Fruit fly (Drosophila melanogaster) whole organism, embryonic: ENCODE measurements around the gene CG13392.

ENCODE experiments used
- Antp ChIP-seq: fragments of 200-800 bp; sonication (Bioruptor generic); optimal IDR thresholded peaks from 3 replicates; lab custom pipeline; 2016; ENCODE audit warnings: missing biosample characterization, missing genetic modification characterization
- B-H2 ChIP-seq: fragments of 200-800 bp; sonication (Bioruptor generic); optimal IDR thresholded peaks from 2 replicates; lab custom pipeline; 2018; ENCODE audit warnings: missing biosample characterization, mild to moderate bottlenecking, missing genetic modification characterization
- Bgb ChIP-seq: fragments of 200-800 bp; sonication (Bioruptor generic); IDR thresholded peaks from 2 replicates; pipeline ENCODE4 v1.3.6; 2022; ENCODE audit warnings: missing biosample characterization, missing genetic modification characterization; ENCODE audit not compliant: partially characterized antibody
- CG10274 ChIP-seq: fragments of 200-800 bp; sonication (Bioruptor generic); optimal IDR thresholded peaks from 3 replicates; lab custom pipeline; 2017; ENCODE audit warnings: missing biosample characterization, mild to moderate bottlenecking, missing genetic modification characterization
- CG12391 ChIP-seq: fragments of 200-800 bp; sonication (Bioruptor generic); optimal IDR thresholded peaks from 3 replicates; lab custom pipeline; 2018; ENCODE audit warnings: missing biosample characterization, mild to moderate bottlenecking, missing genetic modification characterization, moderate library complexity
- CG13624 ChIP-seq: fragments of 200-800 bp; sonication (Bioruptor generic); optimal IDR thresholded peaks from 2 replicates; lab custom pipeline; 2016; ENCODE audit warnings: missing biosample characterization, missing genetic modification characterization
- CG13894 ChIP-seq: fragments of 200-800 bp; sonication (Bioruptor generic); optimal IDR thresholded peaks from 3 replicates; lab custom pipeline; 2018; ENCODE audit warnings: missing biosample characterization, mild to moderate bottlenecking, missing genetic modification characterization, moderate library complexity
- CG15011 ChIP-seq: fragments of 200-800 bp; sonication (Bioruptor generic); optimal IDR thresholded peaks from 3 replicates; lab custom pipeline; 2018; ENCODE audit warnings: missing biosample characterization, mild to moderate bottlenecking, missing genetic modification characterization
- CG18011 ChIP-seq: fragments of 200-800 bp; sonication (Bioruptor generic); optimal IDR thresholded peaks from 2 replicates; lab custom pipeline; 2017; ENCODE audit warnings: missing biosample characterization, missing genetic modification characterization, mild to moderate bottlenecking, moderate library complexity, missing genotype
- CG1832 ChIP-seq: fragments of 200-800 bp; sonication (Bioruptor generic); optimal IDR thresholded peaks from 2 replicates; lab custom pipeline; 2017; ENCODE audit warnings: missing biosample characterization, mild to moderate bottlenecking, missing genetic modification characterization, inconsistent platforms
- CG2202 ChIP-seq: fragments of 200-800 bp; sonication (Bioruptor generic); optimal IDR thresholded peaks from 2 replicates; lab custom pipeline; 2018; ENCODE audit warnings: missing biosample characterization, mild to moderate bottlenecking, missing genetic modification characterization
- CG2889 ChIP-seq: fragments of 200-800 bp; sonication (Bioruptor generic); IDR thresholded peaks from 3 replicates; pipeline ENCODE4 v1.3.6; 2022; ENCODE audit warnings: missing biosample characterization, missing genetic modification characterization
- CG32532 ChIP-seq: fragments of 200-800 bp; sonication (Bioruptor generic); IDR thresholded peaks from 2 replicates; pipeline ENCODE4 v1.3.6; 2022; ENCODE audit warnings: missing biosample characterization, missing genetic modification characterization
- CG5953 ChIP-seq: fragments of 200-800 bp; sonication (Bioruptor generic); IDR thresholded peaks from 2 replicates; pipeline ENCODE4 v1.3.6; 2022; ENCODE audit warnings: missing biosample characterization, missing genetic modification characterization
- CG6683 ChIP-seq: fragments of 200-800 bp; sonication (Bioruptor generic); optimal IDR thresholded peaks from 2 replicates; lab custom pipeline; 2017; ENCODE audit warnings: missing biosample characterization, mild to moderate bottlenecking, missing genetic modification characterization, missing genetic modification reagents
- CG6813 ChIP-seq: fragments of 200-800 bp; sonication (Bioruptor generic); optimal IDR thresholded peaks from 2 replicates; lab custom pipeline; 2017; ENCODE audit warnings: missing biosample characterization, missing genetic modification characterization, mild to moderate bottlenecking, moderate library complexity, missing genetic modification reagents
- CG7556 ChIP-seq: fragments of 200-800 bp; sonication (Bioruptor generic); optimal IDR thresholded peaks from 2 replicates; lab custom pipeline; 2017; ENCODE audit warnings: missing biosample characterization, mild to moderate bottlenecking, missing genetic modification characterization
- CG7839 ChIP-seq: fragments of 200-800 bp; sonication (Bioruptor generic); optimal IDR thresholded peaks from 3 replicates; lab custom pipeline; 2018; ENCODE audit warnings: missing biosample characterization, mild to moderate bottlenecking, missing genetic modification characterization, moderate library complexity
- CG7963 ChIP-seq: fragments of 200-800 bp; sonication (Bioruptor generic); IDR thresholded peaks from 3 replicates; pipeline ENCODE4 v1.3.6; 2022; ENCODE audit warnings: missing biosample characterization, missing genetic modification characterization; ENCODE audit not compliant: partially characterized antibody
- CHES-1-like ChIP-seq: fragments of 200-800 bp; sonication (Bioruptor generic); optimal IDR thresholded peaks from 2 replicates; lab custom pipeline; 2016; ENCODE audit warnings: missing biosample characterization, missing genetic modification characterization
- Deaf1 ChIP-seq: fragments of 200-800 bp; optimal IDR thresholded peaks from 3 replicates; lab custom pipeline; 2019; ENCODE audit warnings: missing biosample characterization, mild to moderate bottlenecking, missing genetic modification characterization, moderate library complexity
- Doc2 ChIP-seq: fragments of 200-800 bp; sonication (Bioruptor generic); IDR thresholded peaks from 2 replicates; pipeline ENCODE4 v1.3.6; 2022; ENCODE audit warnings: missing biosample characterization, missing genetic modification characterization
- E2f2 ChIP-seq: fragments of 200-800 bp; sonication (Bioruptor generic); IDR thresholded peaks from 2 replicates; pipeline ENCODE4 v1.3.6; 2022; ENCODE audit warnings: missing biosample characterization, missing genetic modification characterization
- Ets97D ChIP-seq: fragments of 200-800 bp; sonication (Bioruptor generic); optimal IDR thresholded peaks from 3 replicates; lab custom pipeline; 2016; ENCODE audit warnings: missing biosample characterization, missing genetic modification characterization
- Hand ChIP-seq: fragments of 200-800 bp; sonication (Bioruptor generic); optimal IDR thresholded peaks from 2 replicates; lab custom pipeline; 2017; ENCODE audit warnings: mild to moderate bottlenecking, missing biosample characterization, missing genetic modification reagents, missing genetic modification characterization
- Hr39 ChIP-seq: fragments of >200 bp; optimal IDR thresholded peaks from 2 replicates; lab custom pipeline; 2017
- NC2β ChIP-seq: fragments of 200-800 bp; sonication (Bioruptor generic); optimal IDR thresholded peaks from 2 replicates; lab custom pipeline; 2016; ENCODE audit warnings: missing biosample characterization, missing genetic modification characterization
- Neu2 ChIP-seq: fragments of 200-800 bp; sonication (Bioruptor generic); optimal IDR thresholded peaks from 3 replicates; lab custom pipeline; 2016; ENCODE audit warnings: missing biosample characterization, missing genetic modification characterization, borderline replicate concordance
- Ptx1 ChIP-seq: fragments of 200-800 bp; sonication (Bioruptor generic); IDR thresholded peaks from 2 replicates; pipeline ENCODE4 v1.3.6; 2022; ENCODE audit warnings: missing biosample characterization, missing genetic modification characterization
- Scr ChIP-seq: fragments of 200-800 bp; sonication (Bioruptor generic); IDR thresholded peaks from 2 replicates; pipeline ENCODE4 v1.3.6; 2022; ENCODE audit warnings: missing biosample characterization, missing genetic modification characterization; ENCODE audit not compliant: partially characterized antibody
- Sox100B ChIP-seq: fragments of 200-800 bp; sonication (Bioruptor generic); optimal IDR thresholded peaks from 3 replicates; lab custom pipeline; 2018; ENCODE audit warnings: missing biosample characterization, mild to moderate bottlenecking, missing genetic modification characterization
- Sry-δ ChIP-seq: fragments of 200-800 bp; sonication (Bioruptor generic); optimal IDR thresholded peaks from 2 replicates; lab custom pipeline; 2016; ENCODE audit warnings: missing biosample characterization, missing genetic modification characterization
- Vsx1 ChIP-seq: fragments of 200-800 bp; sonication (Bioruptor generic); optimal IDR thresholded peaks from 2 replicates; lab custom pipeline; 2017; ENCODE audit warnings: missing biosample characterization, mild to moderate bottlenecking, missing genetic modification characterization, missing genetic modification reagents
- ase ChIP-seq: fragments of 200-800 bp; sonication (Bioruptor generic); IDR thresholded peaks from 3 replicates; pipeline ENCODE4 v1.3.6; 2022; ENCODE audit warnings: missing biosample characterization, missing genetic modification characterization
- dimm ChIP-seq: fragments of 200-800 bp; sonication (Bioruptor generic); IDR thresholded peaks from 2 replicates; pipeline ENCODE4 v1.3.6; 2022; ENCODE audit warnings: missing biosample characterization, missing genetic modification characterization
- en ChIP-seq: fragments of 200-800 bp; sonication (Bioruptor generic); optimal IDR thresholded peaks from 2 replicates; lab custom pipeline; 2016; ENCODE audit warnings: missing biosample characterization, missing genetic modification characterization
- ewg ChIP-seq: fragments of 200-800 bp; sonication (Bioruptor generic); optimal IDR thresholded peaks from 3 replicates; lab custom pipeline; 2017; ENCODE audit warnings: mild to moderate bottlenecking, missing biosample characterization, missing genetic modification reagents, missing genetic modification characterization
- fd96Cb ChIP-seq: fragments of 200-800 bp; sonication (Bioruptor generic); optimal IDR thresholded peaks from 2 replicates; lab custom pipeline; 2018; ENCODE audit warnings: missing biosample characterization, mild to moderate bottlenecking, missing genetic modification characterization, moderate library complexity
- fu2 ChIP-seq: fragments of 200-800 bp; sonication (Bioruptor generic); optimal IDR thresholded peaks from 2 replicates; lab custom pipeline; 2016; ENCODE audit warnings: missing biosample characterization, missing genetic modification characterization
- gt ChIP-seq: fragments of 200-800 bp; sonication (Bioruptor generic); IDR thresholded peaks from 2 replicates; pipeline ENCODE4 v1.3.6; 2022; ENCODE audit warnings: missing biosample characterization, missing genetic modification characterization
- klu ChIP-seq: fragments of 200-800 bp; sonication (Bioruptor generic); IDR thresholded peaks from 2 replicates; pipeline ENCODE4 v1.3.6; 2022; ENCODE audit warnings: missing biosample characterization, missing genetic modification characterization
- lov ChIP-seq, 2 experiments: fragments of 200-800 bp in 1 of 2; fragments of >200 bp in 1 of 2; sonication (Bioruptor generic) in 1 of 2; IDR thresholded peaks in 1 of 2; optimal IDR thresholded peaks in 1 of 2; 2 replicates in 1 of 2; 3 replicates in 1 of 2; pipeline versions ENCODE4 v1.3.6 to Lab custom; 2017 to 2022; ENCODE audit warnings: missing biosample characterization in 1 of 2, missing genetic modification characterization in 1 of 2
- peb ChIP-seq: fragments of 200-800 bp; sonication (Bioruptor generic); IDR thresholded peaks from 2 replicates; pipeline ENCODE4 v1.3.6; 2022; ENCODE audit warnings: missing biosample characterization, missing genetic modification characterization
- pnt ChIP-seq: fragments of 200-800 bp; sonication (Bioruptor generic); optimal IDR thresholded peaks from 3 replicates; lab custom pipeline; 2016; ENCODE audit warnings: missing biosample characterization, missing genetic modification characterization
- pum ChIP-seq: fragments of 200-800 bp; sonication (Bioruptor generic); optimal IDR thresholded peaks from 2 replicates; lab custom pipeline; 2016; ENCODE audit warnings: missing biosample characterization, missing genetic modification characterization
- tup ChIP-seq: fragments of 200-800 bp; sonication (Bioruptor generic); optimal IDR thresholded peaks from 2 replicates; lab custom pipeline; 2016; ENCODE audit warnings: missing biosample characterization, mild to moderate bottlenecking, missing genetic modification characterization, moderate library complexity
- vnd ChIP-seq: fragments of 200-800 bp; sonication (Bioruptor generic); IDR thresholded peaks from 3 replicates; pipeline ENCODE4 v1.3.6; 2022; ENCODE audit warnings: missing biosample characterization, missing genetic modification characterization; ENCODE audit not compliant: partially characterized antibody
- zfh1 ChIP-seq: fragments of 200-800 bp; sonication (Bioruptor generic); IDR thresholded peaks from 3 replicates; pipeline ENCODE4 v1.3.6; 2022; ENCODE audit warnings: missing biosample characterization, missing genetic modification characterization

CG13392 gene

DNA sequence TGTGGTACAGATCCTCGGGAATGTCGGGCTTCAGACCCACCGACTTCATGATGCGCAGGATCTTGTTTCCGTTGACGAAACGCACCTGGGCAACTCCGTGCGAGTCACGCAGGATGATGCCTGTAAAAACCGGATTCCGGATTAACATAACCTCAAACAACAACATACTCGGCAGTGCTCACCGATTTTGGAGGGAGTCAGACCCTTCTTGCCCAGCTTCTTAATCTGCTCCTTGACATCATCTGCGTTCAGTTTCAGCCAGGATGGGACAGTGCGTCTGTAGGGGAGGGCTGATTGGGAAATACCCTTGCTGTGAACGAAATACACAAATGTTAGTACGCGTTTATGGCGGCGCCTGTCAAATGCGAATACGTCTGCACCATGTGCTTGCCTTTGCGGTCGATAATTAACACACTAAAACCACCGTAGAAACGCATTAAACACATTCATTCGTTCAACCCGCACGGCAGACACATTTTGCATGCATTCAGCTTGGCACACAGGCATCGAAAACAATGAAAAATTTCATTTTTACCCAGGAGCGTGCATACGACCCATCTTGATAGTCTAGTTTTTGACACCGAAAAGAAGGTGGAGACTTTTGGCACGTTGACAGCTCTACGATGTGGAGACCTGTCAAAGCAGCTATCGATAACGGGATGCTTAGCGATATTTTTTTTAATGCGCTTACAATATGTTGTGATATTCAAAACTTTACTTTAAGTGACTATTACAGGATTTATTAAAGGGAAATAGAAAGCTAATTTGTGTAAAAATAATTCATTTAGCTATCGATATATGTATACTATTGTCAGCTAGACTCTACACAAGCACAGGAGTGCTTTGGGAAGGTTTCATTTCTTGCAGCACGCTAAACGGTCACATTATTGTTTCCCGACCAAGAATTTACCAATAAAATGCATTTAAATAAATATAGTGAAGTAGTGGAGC, 18.3 kb downstream of the CG13392 start, which contains the start of the genes RpS13 and CSN8 (continued):
- TF ChIP-seq tup (GFP tag; lab: Kevin White, UChicago) (no peak), Doc2 (GFP tag; lab: Robert Waterston, UW) (no peak), Neu2 (GFP tag; lab: Kevin White, UChicago) (no peak), CG2889 (GFP tag; lab: Robert Waterston, UW) (no peak), Vsx1 (GFP tag; lab: Kevin White, UChicago) (peak; percentile 46), CG6813 (GFP tag; lab: Kevin White, UChicago) (no peak), CG13894 (peak; percentile 47), CG18011 (GFP tag; lab: Kevin White, UChicago) (peak; percentile 94), ewg (GFP tag; lab: Kevin White, UChicago) (no peak), Hr39 (no peak), Ptx1 (GFP tag; lab: Robert Waterston, UW) (no peak), CG7839 (tag; lab: Kevin White, UChicago) (peak; percentile 10), CG32532 (GFP tag; lab: Robert Waterston, UW) (no peak), CG2202 (tag; lab: Kevin White, UChicago) (no peak), dimm (GFP tag; lab: Robert Waterston, UW) (no peak), Antp (GFP tag; lab: Kevin White, UChicago) (no peak), peb (GFP tag; lab: Robert Waterston, UW) (no peak), CG6683 (GFP tag; lab: Kevin White, UChicago) (no peak), E2f2 (peak; percentile 39), zfh1 (no peak), fu2 (GFP tag; lab: Kevin White, UChicago) (no peak), fd96Cb (tag; lab: Kevin White, UChicago) (no peak), pum (GFP tag; lab: Kevin White, UChicago) (no peak), B-H2 (GFP tag; lab: Kevin White, UChicago) (peak; percentile 14), vnd (peak; percentile 90), Ets97D (GFP tag; lab: Kevin White, UChicago) (peak; percentile 95), ase (GFP tag; lab: Robert Waterston, UW) (no peak), CG10274 (no peak), klu (no peak), Hand (GFP tag; lab: Kevin White, UChicago) (no peak), Bgb (GFP tag; lab: Robert Waterston, UW) (peak; percentile 90), CG5953 (GFP tag; lab: Robert Waterston, UW) (no peak), CG7556 (no peak), en (GFP tag; lab: Kevin White, UChicago) (no peak), CG13624 (GFP tag; lab: Kevin White, UChicago) (no peak), gt (GFP tag; lab: Robert Waterston, UW) (no peak), CG7963 (GFP tag; lab: Robert Waterston, UW) (peak; percentile 85), lov (optimal IDR thresholded peaks at IDR 0.05; lab: Kevin White, UChicago) (no peak), lov (GFP tag; IDR thresholded peaks at IDR 0.05; lab: Robert Waterston, UW) (no peak), pnt (no peak), CG12391 (tag; lab: Kevin White, UChicago) (peak; percentile 41), Sry-δ (GFP tag; lab: Kevin White, UChicago) (peak; percentile 88), CG1832 (GFP tag; lab: Kevin White, UChicago) (no peak), Scr (GFP tag; lab: Robert Waterston, UW) (peak; percentile 98), NC2β (peak; percentile 43), Sox100B (GFP tag; lab: Kevin White, UChicago) (no peak), CHES-1-like (peak; percentile 8), CG15011 (no peak), Deaf1 (no peak)
